Worm (Caenorhabditis elegans): ENCODE measurements around the gene T27D12.6.

- TF ChIP-seq egl-18 (GFP tag; IDR thresholded peaks at IDR 0.05) (no peak), nfya-1 (tag; optimal IDR thresholded peaks at IDR 0.05; ENCODE audit: borderline replicate concordance, insufficient read depth) (no peak), dpff-1 (tag; optimal IDR thresholded peaks at IDR 0.05) (no peak), unc-62 (GFP tag; optimal IDR thresholded peaks at IDR 0.05) (no peak), D2030.7 (GFP tag; IDR thresholded peaks at IDR 0.05) (no peak), pha-4 (tag; optimal IDR thresholded peaks at IDR 0.05) (no peak), efl-1 (GFP tag; optimal IDR thresholded peaks at IDR 0.05) (no peak), nfyb-1 (GFP tag; IDR thresholded peaks at IDR 0.05) (no peak), lin-26 (GFP tag; IDR thresholded peaks at IDR 0.05) (no peak)
Measured at ce11 chrII:11838353-11838752, 3.0 kb downstream of the T27D12.6 start.
